Fruit fly (Drosophila melanogaster) whole organism, pupa: ENCODE data around the gene CG15047.

Experiments
- CG10348 ChIP-seq: fragments of 200-800 bp; sonication (Bioruptor generic); IDR thresholded peaks from 2 replicates; pipeline ENCODE4 v1.3.6; 2022; ENCODE audit warnings: missing biosample characterization, missing genetic modification characterization
- CG12605 ChIP-seq: fragments of 200-800 bp; sonication (Bioruptor generic); IDR thresholded peaks from 2 replicates; pipeline ENCODE4 v1.3.6; 2022; ENCODE audit warnings: missing biosample characterization, missing genetic modification characterization
- CG13204 ChIP-seq: fragments of 200-800 bp; sonication (Bioruptor generic); optimal IDR thresholded peaks from 2 replicates; lab custom pipeline; 2018; ENCODE audit warnings: missing biosample characterization, mild to moderate bottlenecking, missing genetic modification characterization, moderate library complexity
- CG14655 ChIP-seq: fragments of 200-800 bp; sonication (Bioruptor generic); optimal IDR thresholded peaks from 3 replicates; lab custom pipeline; 2017; ENCODE audit warnings: mild to moderate bottlenecking, missing biosample characterization, missing genetic modification reagents, missing genetic modification characterization
- CG15710 ChIP-seq: fragments of 200-800 bp; sonication (Bioruptor generic); optimal IDR thresholded peaks from 2 replicates; lab custom pipeline; 2018; ENCODE audit warnings: missing biosample characterization, mild to moderate bottlenecking, missing genetic modification characterization, moderate library complexity
- CG17806 ChIP-seq: fragments of 200-800 bp; sonication (Bioruptor generic); optimal IDR thresholded peaks from 2 replicates; lab custom pipeline; 2018; ENCODE audit warnings: missing biosample characterization, mild to moderate bottlenecking, missing genetic modification characterization, moderate library complexity
- CG32121 ChIP-seq: fragments of 200-800 bp; sonication (Bioruptor generic); IDR thresholded peaks from 2 replicates; pipeline ENCODE4 v1.3.6; 2022; ENCODE audit warnings: missing biosample characterization, missing genetic modification characterization
- CG34367 ChIP-seq: fragments of 200-800 bp; sonication (Bioruptor generic); optimal IDR thresholded peaks from 2 replicates; lab custom pipeline; 2018; ENCODE audit warnings: missing biosample characterization, mild to moderate bottlenecking, missing genetic modification characterization
- CG4496 ChIP-seq: fragments of 200-800 bp; sonication (Bioruptor generic); IDR thresholded peaks from 3 replicates; pipeline ENCODE4 v1.3.6; 2022; ENCODE audit warnings: missing biosample characterization, missing genetic modification characterization
- CG8159 ChIP-seq: fragments of 200-800 bp; sonication (Bioruptor generic); optimal IDR thresholded peaks from 3 replicates; lab custom pipeline; 2018; ENCODE audit warnings: missing biosample characterization, mild to moderate bottlenecking, missing genetic modification characterization, moderate library complexity
- CG8301 ChIP-seq: fragments of 200-800 bp; sonication (Bioruptor generic); optimal IDR thresholded peaks from 2 replicates; lab custom pipeline; 2018; ENCODE audit warnings: missing biosample characterization, mild to moderate bottlenecking, missing genetic modification characterization
- CG9948 ChIP-seq: fragments of 200-800 bp; sonication (Bioruptor generic); optimal IDR thresholded peaks from 2 replicates; lab custom pipeline; 2018; ENCODE audit warnings: missing biosample characterization, mild to moderate bottlenecking, missing genetic modification characterization, moderate library complexity
- D1 ChIP-seq: fragments of 200-800 bp; sonication (Bioruptor generic); optimal IDR thresholded peaks from 2 replicates; lab custom pipeline; 2018; ENCODE audit warnings: missing biosample characterization, mild to moderate bottlenecking, missing genetic modification characterization, moderate library complexity
- EcR ChIP-seq: fragments of 200-800 bp; sonication (Bioruptor generic); optimal IDR thresholded peaks from 3 replicates; lab custom pipeline; 2019; ENCODE audit warnings: missing biosample characterization, missing genetic modification characterization, mild to moderate bottlenecking, moderate library complexity, missing genetic modification reagents
- Ets98B ChIP-seq: fragments of 200-800 bp; sonication (Bioruptor generic); IDR thresholded peaks from 2 replicates; pipeline ENCODE4 v1.3.6; 2022; ENCODE audit warnings: missing biosample characterization, missing genetic modification characterization
- Pif1A ChIP-seq: fragments of 200-800 bp; sonication (Bioruptor generic); optimal IDR thresholded peaks from 3 replicates; lab custom pipeline; 2016; ENCODE audit warnings: missing biosample characterization, missing genetic modification characterization
- Pif1B ChIP-seq: fragments of 200-800 bp; sonication (Bioruptor generic); optimal IDR thresholded peaks from 3 replicates; lab custom pipeline; 2016; ENCODE audit warnings: missing biosample characterization, missing genetic modification characterization
- Snoo ChIP-seq: fragments of 200-800 bp; sonication (Bioruptor generic); optimal IDR thresholded peaks from 3 replicates; lab custom pipeline; 2017; ENCODE audit warnings: missing biosample characterization, mild to moderate bottlenecking, missing genetic modification characterization, inconsistent platforms
- fd96Ca ChIP-seq: fragments of 200-800 bp; sonication (Bioruptor generic); IDR thresholded peaks from 3 replicates; pipeline ENCODE4 v1.3.6; 2022; ENCODE audit warnings: missing biosample characterization, missing genetic modification characterization
- gl ChIP-seq: fragments of 200-800 bp; sonication (Bioruptor generic); optimal IDR thresholded peaks from 2 replicates; lab custom pipeline; 2018; ENCODE audit warnings: missing biosample characterization, mild to moderate bottlenecking, missing genetic modification characterization
- rn ChIP-seq: fragments of 200-800 bp; sonication (Bioruptor generic); IDR thresholded peaks from 2 replicates; pipeline ENCODE4 v1.3.6; 2022; ENCODE audit warnings: missing biosample characterization, missing genetic modification characterization

The CG15047 gene

DNA sequence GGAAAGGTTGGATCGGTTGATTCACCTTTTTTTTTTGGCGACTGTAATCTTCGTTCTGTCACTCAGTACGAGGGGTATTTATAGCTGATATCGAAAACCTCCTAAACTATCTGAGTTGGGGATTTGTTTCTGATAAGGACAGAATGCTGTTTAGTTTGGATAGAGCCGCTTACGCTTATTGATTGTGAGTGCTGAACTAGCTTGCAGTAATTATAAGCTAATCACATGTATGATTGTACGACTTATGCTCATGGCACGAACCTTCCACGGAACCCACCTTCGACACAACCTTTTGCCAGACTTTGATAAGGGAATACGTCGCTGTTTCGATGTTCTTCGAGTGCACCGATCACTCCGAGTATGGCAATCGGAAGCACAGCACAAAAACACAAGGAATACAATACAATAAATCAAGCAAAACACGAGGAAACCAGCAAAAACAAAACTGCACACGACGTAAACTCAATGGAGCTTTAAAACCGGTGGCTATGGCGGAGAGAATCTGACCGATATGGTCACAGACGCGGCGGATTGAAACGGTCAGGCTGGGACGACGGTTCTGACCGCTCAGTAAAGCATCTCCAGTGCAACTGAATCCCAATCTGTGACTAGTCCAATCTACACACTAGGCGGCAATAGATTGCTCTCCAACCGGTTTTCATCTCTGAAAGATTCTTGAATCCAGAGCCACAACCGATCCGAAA lies 42.0 kb upstream of the CG15047 start, which contains the start of gene psh:
Gene psh (minus strand): TSS at position 566 of the 704 bp plus-strand sequence.
- peak; percentile 64 for TF ChIP-seq EcR (GFP tag; lab: Kevin White, UChicago)
- no peak for TF ChIP-seq CG17806
- TF ChIP-seq CG34367 = no peak
- peak; percentile 41; the same call in 1 of the 3 replicates for TF ChIP-seq fd96Ca (GFP tag; lab: Robert Waterston, UW)
- TF ChIP-seq CG12605 = 0 out of 2 replicates have a peak, but pooled peaks have one; percentile 21
- no peak for TF ChIP-seq Pif1B (GFP tag; lab: Kevin White, UChicago)
- TF ChIP-seq CG8301 (tag; lab: Kevin White, UChicago) = no peak
- TF ChIP-seq CG13204 (GFP tag; lab: Kevin White, UChicago) = peak; percentile 25
- peak; percentile 23 for TF ChIP-seq CG8159 (tag; lab: Kevin White, UChicago)
- TF ChIP-seq D1 = no peak
- TF ChIP-seq CG10348 = no peak
- TF ChIP-seq CG32121 = no peak
- TF ChIP-seq CG9948 (tag; lab: Kevin White, UChicago) = no peak
- TF ChIP-seq gl (tag; lab: Kevin White, UChicago) = no peak
- peak; percentile 7; the same call in 1 of the 2 replicates for TF ChIP-seq Ets98B (GFP tag; lab: Robert Waterston, UW)
- no peak for TF ChIP-seq CG15710 (tag; lab: Kevin White, UChicago)
- TF ChIP-seq rn (GFP tag; lab: Robert Waterston, UW) = no peak
- TF ChIP-seq CG4496 (GFP tag; lab: Robert Waterston, UW) = no peak
- TF ChIP-seq Snoo = no peak
- no peak for TF ChIP-seq Pif1A
- peak; percentile 35 for TF ChIP-seq CG14655 (GFP tag; lab: Kevin White, UChicago)

- TF ChIP-seq CG14655 (GFP tag; lab: Kevin White, UChicago) (no peak), rn (GFP tag; lab: Robert Waterston, UW) (no peak), CG4496 (GFP tag; lab: Robert Waterston, UW) (peak; percentile 77; the same call in 2 of the 3 replicates), CG12605 (peak; percentile 50; the same call in 1 of the 2 replicates), EcR (GFP tag; lab: Kevin White, UChicago) (peak; percentile 91), Ets98B (GFP tag; lab: Robert Waterston, UW) (peak; percentile 35; the same call in 1 of the 2 replicates)
These were observed 39.0 kb upstream of the CG15047 start, which contains the start of gene CG15046 for dm6 chrX:18489509-18489908. Gene CG15046 (minus strand): TSS chrX:18489620.

DNA sequence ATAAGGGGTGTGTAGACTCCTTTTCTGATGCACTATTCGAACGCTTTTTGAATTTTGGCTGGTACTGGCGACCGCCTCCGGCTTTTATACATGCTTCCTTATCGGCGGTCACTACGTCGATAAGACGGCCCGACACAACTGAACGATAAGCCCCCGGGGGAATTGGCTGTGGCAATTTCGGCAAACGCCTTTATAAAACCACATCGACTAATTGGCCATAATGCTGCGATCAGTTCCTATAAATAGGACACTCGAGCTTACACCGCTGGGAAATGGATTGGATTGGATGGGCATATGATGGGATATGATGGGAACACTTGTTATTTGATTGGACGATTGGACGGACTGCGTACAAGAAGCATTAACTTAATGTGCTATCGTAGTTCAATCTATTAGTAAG lies 36.5 kb upstream of the CG15047 start, which contains the start of gene CG15044:
Gene CG15044 (minus strand): TSS at position 66 of the 400 bp plus-strand sequence.
- TF ChIP-seq Pif1A = no peak
- TF ChIP-seq CG4496 (GFP tag; lab: Robert Waterston, UW) = no peak
- no peak for TF ChIP-seq fd96Ca (GFP tag; lab: Robert Waterston, UW)
- TF ChIP-seq Pif1B (GFP tag; lab: Kevin White, UChicago) = no peak
- no peak for TF ChIP-seq Snoo
- no peak for TF ChIP-seq CG10348
- TF ChIP-seq CG14655 (GFP tag; lab: Kevin White, UChicago) = no peak
- no peak for TF ChIP-seq CG17806

DNA sequence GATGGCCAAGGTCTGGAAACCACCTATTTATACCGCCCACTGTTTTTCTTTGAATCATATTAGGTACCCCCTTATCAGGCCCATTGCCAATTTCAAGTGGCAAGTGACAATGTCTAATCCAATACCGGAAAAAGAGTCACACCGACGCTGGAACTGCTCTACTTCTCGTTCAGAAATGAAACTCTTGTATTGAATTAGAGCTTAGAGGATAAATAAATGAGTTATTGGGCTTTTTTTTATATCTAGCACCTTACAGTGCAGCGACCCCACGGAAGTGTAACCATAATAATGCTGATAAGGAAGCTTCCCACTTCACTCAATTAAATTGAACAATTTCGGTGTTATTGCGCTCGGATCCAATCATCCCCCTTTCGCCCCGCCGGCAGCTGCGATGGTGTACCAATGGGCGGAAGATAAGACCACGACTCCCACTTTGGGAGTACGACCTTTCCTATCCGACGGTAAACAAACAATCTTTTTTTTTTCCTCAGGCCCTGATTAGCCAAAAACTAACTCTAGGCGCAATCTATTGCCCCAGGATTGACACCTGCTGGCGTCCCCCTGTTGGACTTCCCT lies 34.2 kb upstream of the CG15047 start, which contains the start of gene CG15043:
Gene CG15043 (minus strand): TSS at position 4 of the 576 bp plus-strand sequence.
- no peak for TF ChIP-seq gl (tag; lab: Kevin White, UChicago)
- no peak for TF ChIP-seq D1
- no peak for TF ChIP-seq CG17806
- TF ChIP-seq EcR (GFP tag; lab: Kevin White, UChicago) = no peak
- TF ChIP-seq CG8159 (tag; lab: Kevin White, UChicago) = no peak
- TF ChIP-seq CG10348 = no peak
- TF ChIP-seq CG15710 (tag; lab: Kevin White, UChicago) = no peak
- no peak for TF ChIP-seq Ets98B (GFP tag; lab: Robert Waterston, UW)

dm6 chrX:18499679-18500187 lies 28.8 kb upstream of the CG15047 start, which contains the start of the genes Pgant7 and Xrcc2:
Gene Pgant7 (minus strand): TSS chrX:18499986.
Gene Xrcc2 (plus strand): TSS chrX:18500127.
- no peak for TF ChIP-seq gl (tag; lab: Kevin White, UChicago)
- no peak for TF ChIP-seq CG34367
- TF ChIP-seq Snoo = no peak
- no peak for TF ChIP-seq Pif1B (GFP tag; lab: Kevin White, UChicago)
- no peak for TF ChIP-seq CG12605
- no peak for TF ChIP-seq CG15710 (tag; lab: Kevin White, UChicago)
- TF ChIP-seq CG8159 (tag; lab: Kevin White, UChicago) = no peak
- TF ChIP-seq CG9948 (tag; lab: Kevin White, UChicago) = no peak
- no peak for TF ChIP-seq CG8301 (tag; lab: Kevin White, UChicago)
- no peak for TF ChIP-seq fd96Ca (GFP tag; lab: Robert Waterston, UW)
- no peak for TF ChIP-seq Pif1A
- TF ChIP-seq EcR (GFP tag; lab: Kevin White, UChicago) = no peak
- TF ChIP-seq CG32121 = no peak
- no peak for TF ChIP-seq rn (GFP tag; lab: Robert Waterston, UW)
- no peak for TF ChIP-seq CG13204 (GFP tag; lab: Kevin White, UChicago)
- TF ChIP-seq, all 21 proteins: peak for 0
